Fruit fly (Drosophila melanogaster): ENCODE data around the gene Ilp3.

dm6 chr3L:9836524-9837047 lies 34.7 kb upstream of the Ilp3 start, which contains the start of gene I-2:
- TF ChIP-seq D1 (tag; optimal IDR thresholded peaks at IDR 0.05) (no peak), CG9948 (tag; optimal IDR thresholded peaks at IDR 0.05) (no peak), CG13204 (GFP tag; optimal IDR thresholded peaks at IDR 0.05) (no peak), CG8301 (tag; optimal IDR thresholded peaks at IDR 0.05) (no peak), Pif1B (GFP tag; optimal IDR thresholded peaks at IDR 0.05) (no peak), CG32121 (GFP tag; IDR thresholded peaks at IDR 0.05) (no peak), CG14655 (GFP tag; optimal IDR thresholded peaks at IDR 0.05) (no peak), fd96Ca (GFP tag; IDR thresholded peaks at IDR 0.05) (no peak), Snoo (tag; optimal IDR thresholded peaks at IDR 0.05) (no peak), CG8159 (tag; optimal IDR thresholded peaks at IDR 0.05) (no peak), EcR (GFP tag; optimal IDR thresholded peaks at IDR 0.05) (no peak), CG34367 (tag; optimal IDR thresholded peaks at IDR 0.05) (no peak), gl (tag; optimal IDR thresholded peaks at IDR 0.05) (no peak), CG4496 (GFP tag; IDR thresholded peaks at IDR 0.05) (no peak)

All from whole organism, pupa.